Fruit fly (Drosophila melanogaster) whole organism, embryonic: ENCODE data around the gene Neurl4.

Experiments used
- Asciz ChIP-seq: fragments of 200-800 bp; sonication (Bioruptor generic); optimal IDR thresholded peaks from 2 replicates; lab custom pipeline; 2017; ENCODE audit warnings: missing biosample characterization, mild to moderate bottlenecking, missing genetic modification characterization, missing genetic modification reagents
- CG10654 ChIP-seq: fragments of 200-800 bp; sonication (Bioruptor generic); optimal IDR thresholded peaks from 2 replicates; lab custom pipeline; 2016; ENCODE audit warnings: missing biosample characterization, missing genetic modification characterization
- CG13296 ChIP-seq: fragments of 200-800 bp; sonication (Bioruptor generic); optimal IDR thresholded peaks from 3 replicates; lab custom pipeline; 2018; ENCODE audit warnings: missing biosample characterization, mild to moderate bottlenecking, missing genetic modification characterization
- CG16813 ChIP-seq: fragments of 200-800 bp; sonication (Bioruptor generic); IDR thresholded peaks from 3 replicates; pipeline ENCODE4 v1.3.6; 2022; ENCODE audit warnings: missing biosample characterization, missing genetic modification characterization; ENCODE audit not compliant: partially characterized antibody
- CG16815 ChIP-seq: fragments of 200-800 bp; sonication (Bioruptor generic); optimal IDR thresholded peaks from 3 replicates; lab custom pipeline; 2017; ENCODE audit warnings: missing biosample characterization, mild to moderate bottlenecking, missing genetic modification characterization
- CG17385 ChIP-seq: fragments of 200-800 bp; sonication (Bioruptor generic); optimal IDR thresholded peaks from 3 replicates; lab custom pipeline; 2018; ENCODE audit warnings: missing biosample characterization, mild to moderate bottlenecking, missing genetic modification characterization
- CG18476 ChIP-seq: fragments of 200-800 bp; sonication (Bioruptor generic); optimal IDR thresholded peaks from 2 replicates; lab custom pipeline; 2016; ENCODE audit warnings: missing biosample characterization, mild to moderate bottlenecking, missing genetic modification characterization
- CG43689 ChIP-seq: fragments of 200-800 bp; sonication (Bioruptor generic); IDR thresholded peaks from 2 replicates; pipeline ENCODE4 v1.3.6; 2022; ENCODE audit warnings: missing biosample characterization, missing genetic modification characterization
- CG4820 ChIP-seq: fragments of 200-800 bp; sonication (Bioruptor generic); optimal IDR thresholded peaks from 3 replicates; lab custom pipeline; 2016; ENCODE audit warnings: missing biosample characterization, missing genetic modification characterization
- CG6791 ChIP-seq: fragments of 200-800 bp; sonication (Bioruptor generic); IDR thresholded peaks from 3 replicates; pipeline ENCODE4 v1.3.6; 2022; ENCODE audit warnings: missing biosample characterization, missing genetic modification characterization; ENCODE audit not compliant: partially characterized antibody
- CG7745 ChIP-seq: fragments of 200-800 bp; sonication (Bioruptor generic); optimal IDR thresholded peaks from 2 replicates; lab custom pipeline; 2018; ENCODE audit warnings: missing biosample characterization, mild to moderate bottlenecking, missing genetic modification characterization, moderate library complexity
- CG8388 ChIP-seq: fragments of 200-800 bp; sonication (Bioruptor generic); optimal IDR thresholded peaks from 2 replicates; lab custom pipeline; 2019; ENCODE audit warnings: missing biosample characterization, mild to moderate bottlenecking, missing genetic modification characterization, moderate library complexity
- CG9609 ChIP-seq: fragments of 200-800 bp; sonication (Bioruptor generic); optimal IDR thresholded peaks from 3 replicates; lab custom pipeline; 2016; ENCODE audit warnings: missing biosample characterization, missing genetic modification characterization
- CTCF ChIP-seq: fragments of 200-800 bp; sonication (Bioruptor generic); optimal IDR thresholded peaks from 2 replicates; lab custom pipeline; 2017; ENCODE audit warnings: missing biosample characterization, mild to moderate bottlenecking, missing genetic modification characterization, moderate library complexity
- D19A ChIP-seq: fragments of 200-800 bp; optimal IDR thresholded peaks from 3 replicates; lab custom pipeline; 2019; ENCODE audit warnings: missing biosample characterization, mild to moderate bottlenecking, missing genetic modification characterization, moderate library complexity
- Gsc ChIP-seq: fragments of 200-800 bp; sonication (Bioruptor generic); IDR thresholded peaks from 2 replicates; pipeline ENCODE4 v1.3.6; 2022; ENCODE audit warnings: missing biosample characterization, missing genetic modification characterization
- HLHmδ ChIP-seq: fragments of 200-800 bp; sonication (Bioruptor generic); optimal IDR thresholded peaks from 2 replicates; lab custom pipeline; 2018; ENCODE audit warnings: missing biosample characterization, mild to moderate bottlenecking, missing genetic modification characterization, moderate library complexity
- Hr3 ChIP-seq: fragments of 200-800 bp; sonication (Bioruptor generic); optimal IDR thresholded peaks from 3 replicates; lab custom pipeline; 2016; ENCODE audit warnings: missing biosample characterization, missing genetic modification characterization
- Hr51 ChIP-seq, 2 experiments: fragments of 200-800 bp; sonication (Bioruptor generic); optimal IDR thresholded peaks; 2 replicates in 1 of 2; 3 replicates in 1 of 2; lab custom pipeline; 2016 to 2018; ENCODE audit warnings: missing biosample characterization in 2 of 2, missing genetic modification characterization in 2 of 2, mild to moderate bottlenecking in 1 of 2, moderate library complexity in 1 of 2
- MBD-R2 ChIP-seq: fragments of 200-800 bp; sonication (Bioruptor generic); IDR thresholded peaks from 2 replicates; pipeline ENCODE4 v1.3.6; 2022; ENCODE audit warnings: missing biosample characterization, missing genetic modification characterization
- Med ChIP-seq: fragments of 200-800 bp; sonication (Bioruptor generic); peaks from one replicate; lab custom pipeline; 2016; ENCODE audit warnings: missing biosample characterization, missing genetic modification characterization, mild to moderate bottlenecking, inconsistent platforms, moderate library complexity
- Pdp1 ChIP-seq, 2 experiments: fragments of 200-800 bp; sonication (Bioruptor generic); optimal IDR thresholded peaks; 3 replicates each; lab custom pipeline; 2016; ENCODE audit warnings: missing biosample characterization in 2 of 2, missing genetic modification characterization in 2 of 2, mild to moderate bottlenecking in 1 of 2, moderate library complexity in 1 of 2
- Ravus ChIP-seq: fragments of 200-800 bp; sonication (Bioruptor generic); IDR thresholded peaks from 2 replicates; pipeline ENCODE4 v1.3.6; 2022; ENCODE audit warnings: missing biosample characterization, missing genetic modification characterization
- Sin3A ChIP-seq: fragments of >200 bp; optimal IDR thresholded peaks from 2 replicates; lab custom pipeline; 2018
- Spps ChIP-seq: fragments of 200-800 bp; sonication (Bioruptor generic); optimal IDR thresholded peaks from 2 replicates; lab custom pipeline; 2018; ENCODE audit warnings: missing biosample characterization, mild to moderate bottlenecking, missing genetic modification characterization
- Trl ChIP-seq, 3 experiments: fragments of >200 bp in 2 of 3; fragments of 200-800 bp in 1 of 3; sonication (Bioruptor generic) in 1 of 3; optimal IDR thresholded peaks; 2 replicates in 1 of 3; 3 replicates in 2 of 3; lab custom pipeline; 2016 to 2017; ENCODE audit warnings: missing biosample characterization in 1 of 3, missing genetic modification characterization in 1 of 3
- Vsx1 ChIP-seq: fragments of 200-800 bp; sonication (Bioruptor generic); optimal IDR thresholded peaks from 2 replicates; lab custom pipeline; 2017; ENCODE audit warnings: missing biosample characterization, mild to moderate bottlenecking, missing genetic modification characterization, missing genetic modification reagents
- Xbp1 ChIP-seq: fragments of 200-800 bp; sonication (Bioruptor generic); optimal IDR thresholded peaks from 3 replicates; lab custom pipeline; 2016; ENCODE audit warnings: missing biosample characterization, mild to moderate bottlenecking, missing genetic modification characterization
- az2 ChIP-seq: fragments of 200-800 bp; sonication (Bioruptor generic); optimal IDR thresholded peaks from 3 replicates; lab custom pipeline; 2016; ENCODE audit warnings: missing biosample characterization, missing genetic modification characterization
- bbx ChIP-seq: fragments of 200-800 bp; sonication (Bioruptor generic); IDR thresholded peaks from 2 replicates; pipeline ENCODE4 v1.3.6; 2022; ENCODE audit warnings: missing biosample characterization, missing genetic modification characterization; ENCODE audit not compliant: partially characterized antibody
- chinmo ChIP-seq: fragments of 200-800 bp; sonication (Bioruptor generic); IDR thresholded peaks from 4 replicates; pipeline ENCODE4 v1.3.6; 2022; ENCODE audit warnings: missing biosample characterization, missing genetic modification characterization; ENCODE audit not compliant: partially characterized antibody
- crc ChIP-seq: fragments of 200-800 bp; sonication (Bioruptor generic); optimal IDR thresholded peaks from 2 replicates; lab custom pipeline; 2016; ENCODE audit warnings: missing biosample characterization, missing genetic modification characterization
- emc ChIP-seq: fragments of 200-800 bp; sonication (Bioruptor generic); optimal IDR thresholded peaks from 2 replicates; lab custom pipeline; 2016; ENCODE audit warnings: missing biosample characterization, missing genetic modification characterization
- gt ChIP-seq: fragments of 200-800 bp; sonication (Bioruptor generic); IDR thresholded peaks from 2 replicates; pipeline ENCODE4 v1.3.6; 2022; ENCODE audit warnings: missing biosample characterization, missing genetic modification characterization
- ind ChIP-seq: fragments of 200-800 bp; sonication (Bioruptor generic); optimal IDR thresholded peaks from 3 replicates; lab custom pipeline; 2016; ENCODE audit warnings: missing biosample characterization, missing genetic modification characterization
- insv ChIP-seq, 2 experiments: fragments of 200-800 bp; sonication (Bioruptor generic); optimal IDR thresholded peaks; 3 replicates each; lab custom pipeline; 2016 to 2018; ENCODE audit warnings: missing biosample characterization in 2 of 2, missing genetic modification characterization in 2 of 2
- nau ChIP-seq: fragments of 200-800 bp; sonication (Bioruptor generic); optimal IDR thresholded peaks from 3 replicates; lab custom pipeline; 2017; ENCODE audit warnings: missing biosample characterization, mild to moderate bottlenecking, missing genetic modification characterization, missing genetic modification reagents
- oc ChIP-seq: fragments of 200-800 bp; sonication (Bioruptor generic); optimal IDR thresholded peaks from 2 replicates; lab custom pipeline; 2018; ENCODE audit warnings: missing biosample characterization, mild to moderate bottlenecking, missing genetic modification characterization, moderate library complexity
- psq ChIP-seq: fragments of 200-800 bp; sonication (Bioruptor generic); optimal IDR thresholded peaks from 2 replicates; lab custom pipeline; 2017; ENCODE audit warnings: missing biosample characterization, missing genetic modification characterization
- schlank ChIP-seq: fragments of 200-800 bp; sonication (Bioruptor generic); optimal IDR thresholded peaks from 2 replicates; lab custom pipeline; 2018; ENCODE audit warnings: missing biosample characterization, mild to moderate bottlenecking, missing genetic modification characterization
- sima ChIP-seq: fragments of 200-800 bp; sonication (Bioruptor generic); optimal IDR thresholded peaks from 2 replicates; lab custom pipeline; 2016; ENCODE audit warnings: missing biosample characterization, missing genetic modification characterization
- slbo ChIP-seq: fragments of 200-800 bp; sonication (Bioruptor generic); IDR thresholded peaks from 2 replicates; pipeline ENCODE4 v1.3.6; 2022; ENCODE audit warnings: missing biosample characterization, missing genetic modification characterization
- ssp ChIP-seq: fragments of 200-800 bp; sonication (Bioruptor generic); IDR thresholded peaks from 2 replicates; pipeline ENCODE4 v1.3.6; 2022; ENCODE audit warnings: missing biosample characterization, missing genetic modification characterization
- tap ChIP-seq: fragments of 200-800 bp; optimal IDR thresholded peaks from 3 replicates; lab custom pipeline; 2019; ENCODE audit warnings: missing biosample characterization, mild to moderate bottlenecking, missing genetic modification characterization, moderate library complexity
- tup ChIP-seq: fragments of 200-800 bp; sonication (Bioruptor generic); optimal IDR thresholded peaks from 2 replicates; lab custom pipeline; 2016; ENCODE audit warnings: missing biosample characterization, mild to moderate bottlenecking, missing genetic modification characterization, moderate library complexity
- wdn ChIP-seq: fragments of 200-800 bp; sonication (Bioruptor generic); IDR thresholded peaks from 2 replicates; pipeline ENCODE4 v1.3.6; 2022; ENCODE audit warnings: missing biosample characterization, missing genetic modification characterization
- zfh1 ChIP-seq: fragments of 200-800 bp; sonication (Bioruptor generic); IDR thresholded peaks from 3 replicates; pipeline ENCODE4 v1.3.6; 2022; ENCODE audit warnings: missing biosample characterization, missing genetic modification characterization

Neurl4 gene

dm6 chr3L:14006704-14007126, 43.0 kb downstream of the Neurl4 start (continued):
- no peak for TF ChIP-seq Trl (optimal IDR thresholded peaks at IDR 0.05; lab: Kevin White, UChicago)
- no peak for TF ChIP-seq Trl (GFP tag; optimal IDR thresholded peaks at IDR 0.05; lab: Kevin White, UChicago)
- TF ChIP-seq Hr51 (GFP tag; optimal IDR thresholded peaks at IDR 0.05; lab: Kevin White, UChicago): no peak
- no peak for TF ChIP-seq ind (GFP tag; lab: Kevin White, UChicago)
- TF ChIP-seq, all 482 proteins: peak for 43

dm6 chr3L:14005627-14006287, 43.9 kb downstream of the Neurl4 start:
- TF ChIP-seq bbx (GFP tag; lab: Robert Waterston, UW) (0 out of 2 replicates have a peak, but pooled peaks have one; percentile 8), D19A (tag; lab: Kevin White, UChicago) (no peak), tup (GFP tag; lab: Kevin White, UChicago) (no peak), CG6791 (no peak), ssp (no peak), tap (tag; lab: Kevin White, UChicago) (no peak), zfh1 (GFP tag; lab: Robert Waterston, UW) (0 out of 3 replicates have a peak, but pooled peaks have one; percentile 19), sima (GFP tag; lab: Kevin White, UChicago) (no peak), CG18476 (GFP tag; lab: Kevin White, UChicago) (no peak), CG10654 (GFP tag; lab: Kevin White, UChicago) (no peak), CG17385 (GFP tag; lab: Kevin White, UChicago) (peak; percentile 57), Asciz (GFP tag; lab: Kevin White, UChicago) (no peak), CG16813 (GFP tag; lab: Robert Waterston, UW) (no peak), chinmo (GFP tag; lab: Robert Waterston, UW) (no peak), HLHmδ (GFP tag; lab: Kevin White, UChicago) (no peak), Pdp1 (GFP tag; optimal IDR thresholded peaks at IDR 0.05; lab: Kevin White, UChicago) (peak in 1 of 2 experiments; percentile 91), Med (GFP tag; lab: Kevin White, UChicago) (peak; percentile 32), Xbp1 (GFP tag; lab: Kevin White, UChicago) (no peak), emc (GFP tag; lab: Kevin White, UChicago) (no peak), CG4820 (GFP tag; lab: Kevin White, UChicago) (no peak), wdn (GFP tag; lab: Robert Waterston, UW) (no peak), CG8388 (no peak), Vsx1 (GFP tag; lab: Kevin White, UChicago) (no peak), psq (GFP tag; lab: Kevin White, UChicago) (peak; percentile 25), gt (GFP tag; lab: Robert Waterston, UW) (no peak), az2 (no peak), oc (no peak), CG16815 (GFP tag; lab: Kevin White, UChicago) (no peak), insv (GFP tag; optimal IDR thresholded peaks at IDR 0.05; lab: Kevin White, UChicago) (peak in 1 of 2 experiments; percentile 0), slbo (no peak), schlank (tag; lab: Kevin White, UChicago) (no peak), Hr3 (GFP tag; lab: Kevin White, UChicago) (no peak)
- TF ChIP-seq, all 482 proteins: peak for 7

dm6 chr3L:14004963-14005458, 44.7 kb downstream of the Neurl4 start:
- no peak for TF ChIP-seq Sin3A (lab: Kevin White, UChicago)
- TF ChIP-seq Ravus (GFP tag; lab: Robert Waterston, UW): peak; percentile 83
- no peak for TF ChIP-seq nau (GFP tag; lab: Kevin White, UChicago)
- peak; percentile 95 for TF ChIP-seq crc (GFP tag; lab: Kevin White, UChicago)
- peak; percentile 95 to 96 for TF ChIP-seq Pdp1 (GFP tag; optimal IDR thresholded peaks at IDR 0.05; lab: Kevin White, UChicago)
- TF ChIP-seq Spps (tag; lab: Kevin White, UChicago): peak; percentile 58
- peak; percentile 58 for TF ChIP-seq CTCF (GFP tag; lab: Kevin White, UChicago)
- peak; percentile 96 for TF ChIP-seq CG9609
- TF ChIP-seq Trl (optimal IDR thresholded peaks at IDR 0.05; lab: Kevin White, UChicago): no peak
- TF ChIP-seq Trl (GFP tag; optimal IDR thresholded peaks at IDR 0.05; lab: Kevin White, UChicago): peak; percentile 96
- peak; percentile 93 for TF ChIP-seq CG13296 (GFP tag; lab: Kevin White, UChicago)
- TF ChIP-seq CG43689 (GFP tag; lab: Robert Waterston, UW): peak; percentile 92
- TF ChIP-seq Gsc (GFP tag; lab: Robert Waterston, UW): no peak; the same call in 1 of the 2 replicates
- TF ChIP-seq MBD-R2: peak; percentile 85
- no peak for TF ChIP-seq CG7745 (tag; lab: Kevin White, UChicago)
